Worm (Caenorhabditis elegans): ENCODE data around the gene ZK1307.8.

ZK1307.8 gene

ce11 chrII:9617039-9617901, 7.1 kb upstream of the ZK1307.8 start, which contains the start of gene hal-3 (continued):
- TF ChIP-seq nhr-47 (tag; optimal IDR thresholded peaks at IDR 0.05) (peak; percentile 1), nhr-77 (tag; optimal IDR thresholded peaks at IDR 0.05) (no peak), ztf-11 (tag; optimal IDR thresholded peaks at IDR 0.05) (no peak), lin-35 (GFP tag; optimal IDR thresholded peaks at IDR 0.05) (no peak), dpl-1 (GFP tag; optimal IDR thresholded peaks at IDR 0.05) (no peak), efl-1 (optimal IDR thresholded peaks at IDR 0.05) (no peak), efl-1 (GFP tag; optimal IDR thresholded peaks at IDR 0.05 in 1 of 2) (peak in 1 of 2 experiments; percentile 77), lsy-2 (tag; optimal IDR thresholded peaks at IDR 0.05) (peak in 1 of 2 experiments; percentile 54), vab-15 (tag; optimal IDR thresholded peaks at IDR 0.05) (no peak), ztf-4 (tag; optimal IDR thresholded peaks at IDR 0.05) (peak; percentile 5)

DNA sequence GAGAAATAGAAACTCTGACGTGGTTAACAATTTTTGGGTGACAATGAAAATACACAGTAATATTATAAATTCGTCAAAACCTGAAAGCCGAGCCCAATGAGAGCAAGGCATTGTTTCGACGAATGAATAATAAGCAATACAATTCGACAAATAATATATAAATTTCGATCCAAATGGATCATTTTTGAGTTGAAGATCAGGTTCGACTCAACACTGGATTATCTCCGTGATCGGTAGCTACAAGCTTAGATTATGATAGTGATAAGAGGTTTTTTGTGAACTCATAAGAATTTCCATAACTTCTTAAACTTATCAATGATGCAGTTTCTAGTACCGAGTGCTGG, 6.5 kb upstream of the ZK1307.8 start:
- TF ChIP-seq nhr-77 (tag; optimal IDR thresholded peaks at IDR 0.05) (no peak), zip-4 (GFP tag; optimal IDR thresholded peaks at IDR 0.05) (peak; percentile 16), lin-14 (GFP tag; optimal IDR thresholded peaks at IDR 0.05) (peak; percentile 21), snu-23 (GFP tag; optimal IDR thresholded peaks at IDR 0.05) (peak; percentile 19), jun-1 (tag; optimal IDR thresholded peaks at IDR 0.05) (peak; percentile 2), nhr-90 (tag; optimal IDR thresholded peaks at IDR 0.05; ENCODE audit: poor library complexity) (peak; percentile 25), unc-62 (GFP tag; optimal IDR thresholded peaks at IDR 0.05) (no peak)

DNA sequence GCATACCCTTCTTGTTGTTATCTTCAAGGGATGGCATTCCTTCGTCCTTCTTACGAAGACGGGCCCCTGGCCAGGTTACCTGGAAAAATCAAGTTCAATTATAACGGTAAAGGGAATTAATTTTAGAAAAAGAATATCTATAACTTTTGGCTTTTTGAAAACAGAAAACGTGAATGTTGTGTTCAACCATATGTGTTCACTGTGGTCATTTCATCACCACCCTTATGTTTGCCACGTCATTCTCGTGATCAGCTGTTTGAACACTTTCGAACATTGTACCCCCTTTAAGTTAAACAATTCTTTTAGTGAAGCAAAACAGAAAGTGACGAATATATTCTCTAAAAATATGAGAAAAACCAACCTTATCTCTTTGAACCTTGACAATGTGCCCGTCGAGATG, 5.7 kb upstream of the ZK1307.8 start:
- TF ChIP-seq dsc-1 (tag; optimal IDR thresholded peaks at IDR 0.05) = no peak
- no peak for TF ChIP-seq ets-5 (GFP tag; IDR thresholded peaks at IDR 0.05)
- no peak for TF ChIP-seq efl-1 (optimal IDR thresholded peaks at IDR 0.05)
- TF ChIP-seq efl-1 (GFP tag; optimal IDR thresholded peaks at IDR 0.05 in 1 of 2) = peak in 1 of 2 experiments; percentile 39
- TF ChIP-seq skn-1 (tag; optimal IDR thresholded peaks at IDR 0.05) = no peak
- no peak for TF ChIP-seq ztf-4 (tag; optimal IDR thresholded peaks at IDR 0.05)
- peak; percentile 26 for TF ChIP-seq nhr-85 (tag)
- TF ChIP-seq nhr-47 (tag; optimal IDR thresholded peaks at IDR 0.05) = no peak

- peak; percentile 26 to 55 for TF ChIP-seq lsy-2 (tag; optimal IDR thresholded peaks at IDR 0.05)
- TF ChIP-seq rnt-1 (tag; optimal IDR thresholded peaks at IDR 0.05) = peak; percentile 71
- TF ChIP-seq efl-1 (optimal IDR thresholded peaks at IDR 0.05) = peak; percentile 33 to 43
- no peak for TF ChIP-seq efl-1 (GFP tag; optimal IDR thresholded peaks at IDR 0.05 in 1 of 2)
- peak in 1 of 2 experiments; percentile 70 for TF ChIP-seq mdl-1 (tag; optimal IDR thresholded peaks at IDR 0.05)
- TF ChIP-seq snu-23 (GFP tag; optimal IDR thresholded peaks at IDR 0.05) = peak; percentile 79
- TF ChIP-seq egl-13 (tag; optimal IDR thresholded peaks at IDR 0.05) = no peak
- TF ChIP-seq lin-35 (GFP tag; optimal IDR thresholded peaks at IDR 0.05) = peak; percentile 4 to 64
- TF ChIP-seq lir-3 (tag; optimal IDR thresholded peaks at IDR 0.05; ENCODE audit: poor library complexity) = no peak
- TF ChIP-seq mab-9 (GFP tag; IDR thresholded peaks at IDR 0.05) = no peak
- TF ChIP-seq elt-2 (tag; optimal IDR thresholded peaks at IDR 0.05) = peak; percentile 62
- TF ChIP-seq ceh-82 (tag; optimal IDR thresholded peaks at IDR 0.05) = peak in 2 of 3 experiments; percentile 18 to 35
- no peak for TF ChIP-seq pax-3 (tag; optimal IDR thresholded peaks at IDR 0.05)
- no peak for TF ChIP-seq nhr-11 (tag; optimal IDR thresholded peaks at IDR 0.05)
- TF ChIP-seq grh-1 (GFP tag; IDR thresholded peaks at IDR 0.05) = no peak
- TF ChIP-seq lin-15B (tag; optimal IDR thresholded peaks at IDR 0.05) = no peak
- peak; percentile 59 for TF ChIP-seq jun-1 (tag; optimal IDR thresholded peaks at IDR 0.05)
- no peak for TF ChIP-seq alr-1 (tag; optimal IDR thresholded peaks at IDR 0.05; ENCODE audit: borderline replicate concordance)
- peak; percentile 30 for TF ChIP-seq aly-2 (tag; optimal IDR thresholded peaks at IDR 0.05)
- no peak for TF ChIP-seq C34B4.2 (tag; optimal IDR thresholded peaks at IDR 0.05)
- TF ChIP-seq fkh-10 (GFP tag; optimal IDR thresholded peaks at IDR 0.05) = no peak
- TF ChIP-seq skn-1 (tag; optimal IDR thresholded peaks at IDR 0.05) = peak; percentile 32
- TF ChIP-seq Y116A8C.19 (tag; optimal IDR thresholded peaks at IDR 0.05; ENCODE audit: borderline replicate concordance) = no peak
- peak; percentile 79 for TF ChIP-seq blmp-1 (tag; optimal IDR thresholded peaks at IDR 0.05)
- no peak for TF ChIP-seq lin-39 (tag; optimal IDR thresholded peaks at IDR 0.05)
- peak; percentile 80 for TF ChIP-seq nhr-71 (tag; optimal IDR thresholded peaks at IDR 0.05)
- TF ChIP-seq zag-1 (tag; optimal IDR thresholded peaks at IDR 0.05) = no peak
- peak in 1 of 3 experiments; percentile 17 for TF ChIP-seq dpl-1 (GFP tag; optimal IDR thresholded peaks at IDR 0.05)
- peak in 5 of 6 experiments; percentile 23 to 79 (median 64) for TF ChIP-seq elt-3 (tag; optimal IDR thresholded peaks at IDR 0.05)
- TF ChIP-seq ceh-90 (tag; optimal IDR thresholded peaks at IDR 0.05) = no peak
- TF ChIP-seq swsn-7 (tag; optimal IDR thresholded peaks at IDR 0.05) = peak; percentile 36
Observed at ce11 chrII:9619402-9619862, 5.0 kb upstream of the ZK1307.8 start.

Measured in whole organism, L1 larva.